Worm (Caenorhabditis elegans) whole organism, L3 larva: ENCODE results near the gene C27D6.11.

Source experiments
- ZK546.5 ChIP-seq: sonication (generic microtip); optimal IDR thresholded peaks from 2 replicates; lab custom pipeline; 2017; ENCODE audit warnings: missing biosample characterization, missing genetic modification characterization
- fkh-10 ChIP-seq: sonication (generic microtip); optimal IDR thresholded peaks from 2 replicates; lab custom pipeline; 2017; ENCODE audit warnings: missing biosample characterization, missing genetic modification reagents, missing genetic modification characterization
- fos-1 ChIP-seq: fragments of 150-350 bp; optimal IDR thresholded peaks from 2 replicates; lab custom pipeline; 2014; ENCODE audit warnings: missing biosample characterization, missing genetic modification characterization
- lin-15B ChIP-seq: fragments of 150-350 bp; optimal IDR thresholded peaks from 2 replicates; lab custom pipeline; 2014; ENCODE audit warnings: missing biosample characterization, missing genetic modification characterization
- nhr-237 ChIP-seq: fragments of 150-350 bp; optimal IDR thresholded peaks from 2 replicates; lab custom pipeline; 2014; ENCODE audit warnings: missing biosample characterization, missing genetic modification characterization
- nhr-25 ChIP-seq: sonication (generic microtip); optimal IDR thresholded peaks from 2 replicates; lab custom pipeline; 2017; ENCODE audit warnings: missing biosample characterization, missing genetic modification characterization
- zag-1 ChIP-seq: fragments of 150-350 bp; optimal IDR thresholded peaks from 2 replicates; lab custom pipeline; 2014; ENCODE audit warnings: missing biosample characterization, missing genetic modification characterization
- ztf-11 ChIP-seq: fragments of 150-350 bp; optimal IDR thresholded peaks from 2 replicates; lab custom pipeline; 2014; ENCODE audit warnings: missing biosample characterization, missing genetic modification characterization

- TF ChIP-seq ztf-11 (tag; lab: Kevin White, UChicago) (no peak), nhr-237 (tag; lab: Kevin White, UChicago) (no peak), lin-15B (tag; lab: Kevin White, UChicago) (no peak), fkh-10 (GFP tag; lab: Kevin White, UChicago) (no peak), ZK546.5 (tag; lab: Kevin White, UChicago) (no peak), zag-1 (tag; lab: Kevin White, UChicago) (no peak), fos-1 (tag; lab: Kevin White, UChicago) (no peak), nhr-25 (tag; lab: Kevin White, UChicago) (no peak)
These were observed 48.9 kb downstream of the C27D6.11 start, which contains the start of gene F09C12.8 for ce11 chrII:5112082-5112481.
